Worm (Caenorhabditis elegans): ENCODE measurements around the gene srh-139.

DNA sequence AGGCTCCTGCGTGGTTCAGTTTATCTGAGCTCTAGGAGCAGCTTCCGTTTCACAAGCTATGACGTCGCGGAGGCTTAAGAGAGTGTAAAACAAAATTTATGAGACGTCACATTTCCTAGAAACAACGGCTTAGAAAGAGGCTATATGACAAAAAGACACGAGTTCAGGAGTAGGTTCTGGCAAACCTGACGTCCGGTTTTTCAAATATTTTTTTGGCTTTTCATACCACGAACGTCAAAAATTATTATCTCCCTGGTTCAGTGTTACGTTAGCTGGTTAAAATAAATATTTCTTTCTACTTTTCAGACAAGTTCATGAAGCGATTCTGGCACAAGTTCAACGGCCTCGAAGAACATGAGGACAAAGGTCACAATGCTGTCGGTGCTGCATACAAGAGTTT, 44.0 kb downstream of the srh-139 start, which contains the start of gene F36D3.16:
- TF ChIP-seq unc-62 (GFP tag; optimal IDR thresholded peaks at IDR 0.05) (no peak), elt-1 (tag; optimal IDR thresholded peaks at IDR 0.05) (no peak), nhr-28 (tag; optimal IDR thresholded peaks at IDR 0.05) (no peak), nhr-76 (tag; optimal IDR thresholded peaks at IDR 0.05) (no peak), egl-27 (tag; optimal IDR thresholded peaks at IDR 0.05) (no peak), ceh-82 (tag; optimal IDR thresholded peaks at IDR 0.05) (no peak)

Measured in whole organism, L3 larva.